Fruit fly (Drosophila melanogaster): Measurements from ENCODE around the gene smp-30.

The smp-30 gene

DNA sequence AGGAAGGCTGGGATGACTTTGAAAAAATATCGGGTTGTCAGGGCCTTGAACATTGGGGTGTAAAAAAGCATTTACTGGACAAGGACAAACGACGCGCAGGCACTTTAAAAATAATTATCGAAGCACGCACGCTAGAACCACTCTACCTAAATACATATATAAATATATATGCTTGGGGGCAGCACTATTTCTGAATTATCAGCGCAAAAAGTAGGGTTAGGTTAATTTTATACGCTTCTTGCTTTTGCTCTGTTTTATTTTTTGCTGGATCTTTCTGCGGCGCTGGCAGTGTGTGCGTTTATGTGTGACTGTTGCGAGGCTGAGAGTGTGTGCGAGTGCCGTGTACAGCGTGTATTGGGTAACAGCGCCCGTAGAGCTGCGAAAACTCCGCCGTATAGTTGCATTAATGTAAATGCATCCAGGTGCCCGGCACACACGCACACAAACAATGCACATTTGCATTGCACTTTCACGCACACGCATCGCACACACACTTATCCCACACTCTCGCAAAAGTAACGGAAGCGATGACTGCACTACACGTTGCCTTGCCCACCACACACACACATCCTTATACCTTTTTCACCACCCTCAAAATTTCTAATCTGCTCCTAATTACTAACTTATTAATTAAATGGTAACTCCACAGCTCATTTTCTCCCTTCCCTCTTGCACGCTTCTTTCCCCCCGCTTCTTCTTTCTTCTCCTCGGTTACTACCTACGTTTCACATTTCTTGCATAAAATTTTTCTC lies 11.4 kb downstream of the smp-30 start (continued):
- TF ChIP-seq Max (GFP tag; optimal IDR thresholded peaks at IDR 0.05): no peak
- peak in 1 of 2 experiments; percentile 21 for TF ChIP-seq insv (GFP tag; optimal IDR thresholded peaks at IDR 0.05)
- TF ChIP-seq CG9817 (tag; optimal IDR thresholded peaks at IDR 0.05): no peak
- no peak for TF ChIP-seq CG3281 (GFP tag; optimal IDR thresholded peaks at IDR 0.05)
- peak in 1 of 2 experiments; percentile 82 for TF ChIP-seq eve (GFP tag; optimal IDR thresholded peaks at IDR 0.05)

DNA sequence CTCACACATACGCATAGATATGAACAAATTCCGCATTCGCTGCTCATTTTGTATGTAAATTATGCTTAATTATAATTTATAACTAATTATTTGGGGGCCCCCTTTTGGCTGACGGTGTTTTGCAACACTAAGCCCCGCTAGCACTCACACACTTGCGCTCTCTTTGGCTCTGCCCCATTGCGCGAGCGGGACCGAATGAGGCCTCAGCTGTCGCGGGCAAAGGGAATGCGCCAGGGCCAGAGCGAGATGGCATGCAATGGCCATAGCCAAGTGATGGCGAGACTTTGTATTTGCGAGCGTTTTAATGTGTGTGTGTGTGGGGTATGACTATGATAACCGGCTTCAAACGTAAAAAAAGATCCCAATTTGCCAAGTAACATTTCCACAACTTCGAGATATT lies 12.0 kb downstream of the smp-30 start:
- TF ChIP-seq pho (GFP tag; optimal IDR thresholded peaks at IDR 0.05) (peak; percentile 20), CG16779 (GFP tag; IDR thresholded peaks at IDR 0.05) (peak; percentile 74), Rx (GFP tag; IDR thresholded peaks at IDR 0.05) (no peak), CG8478 (optimal IDR thresholded peaks at IDR 0.05) (peak; percentile 82), CG10543 (GFP tag; optimal IDR thresholded peaks at IDR 0.05) (peak; percentile 96), NfI (GFP tag; optimal IDR thresholded peaks at IDR 0.05) (peak; percentile 20), slbo (GFP tag; IDR thresholded peaks at IDR 0.05) (peak; percentile 42), MTF-1 (GFP tag; optimal IDR thresholded peaks at IDR 0.05; ENCODE audit: borderline replicate concordance) (peak; percentile 63), Trl (optimal IDR thresholded peaks at IDR 0.05) (peak; percentile 37 to 43), Trl (GFP tag; optimal IDR thresholded peaks at IDR 0.05) (peak; percentile 7), stwl (tag; optimal IDR thresholded peaks at IDR 0.05) (peak; percentile 34), CG9932 (GFP tag; IDR thresholded peaks at IDR 0.05) (peak; percentile 62), CG10147 (GFP tag; optimal IDR thresholded peaks at IDR 0.05) (no peak), CG3726 (GFP tag; IDR thresholded peaks at IDR 0.05) (no peak), CkIIα-i1 (GFP tag; IDR thresholded peaks at IDR 0.05) (no peak), br (optimal IDR thresholded peaks at IDR 0.05) (no peak), dmrt11E (tag; optimal IDR thresholded peaks at IDR 0.05) (no peak), CG8924 (tag; optimal IDR thresholded peaks at IDR 0.05) (peak; percentile 34), Stat92E (GFP tag; optimal IDR thresholded peaks at IDR 0.05) (peak in 1 of 3 experiments; percentile 19), MESR4 (GFP tag; optimal IDR thresholded peaks at IDR 0.05) (peak; percentile 16), cwo (GFP tag; optimal IDR thresholded peaks at IDR 0.05) (no peak), gcm (GFP tag; optimal IDR thresholded peaks at IDR 0.05) (peak; percentile 33), CG17912 (GFP tag; optimal IDR thresholded peaks at IDR 0.05) (peak; percentile 82), CG15011 (GFP tag; optimal IDR thresholded peaks at IDR 0.05) (no peak), CG17568 (GFP tag; optimal IDR thresholded peaks at IDR 0.05) (no peak), vvl (GFP tag; IDR thresholded peaks at IDR 0.05) (peak; percentile 93), CG4328 (GFP tag; optimal IDR thresholded peaks at IDR 0.05) (peak; percentile 41), Oaz (GFP tag; IDR thresholded peaks at IDR 0.05) (no peak), CG1832 (GFP tag; optimal IDR thresholded peaks at IDR 0.05) (peak; percentile 97), Mad (GFP tag; optimal IDR thresholded peaks at IDR 0.05) (no peak), CG18476 (GFP tag; optimal IDR thresholded peaks at IDR 0.05) (no peak), fd64A (GFP tag; optimal IDR thresholded peaks at IDR 0.05) (no peak), ham (GFP tag; IDR thresholded peaks at IDR 0.05) (no peak), Drgx (GFP tag; IDR thresholded peaks at IDR 0.05) (peak; percentile 62), B-H1 (GFP tag; IDR thresholded peaks at IDR 0.05) (no peak; the same call in 2 of the 3 replicates), CG17385 (GFP tag; optimal IDR thresholded peaks at IDR 0.05) (peak; percentile 10), zen2 (GFP tag; IDR thresholded peaks at IDR 0.05; ENCODE audit: partially characterized antibody) (no peak), CG4854 (GFP tag; optimal IDR thresholded peaks at IDR 0.05) (no peak), Ptx1 (GFP tag; IDR thresholded peaks at IDR 0.05) (peak; percentile 17; the same call in 1 of the 2 replicates), chinmo (GFP tag; IDR thresholded peaks at IDR 0.05; ENCODE audit: partially characterized antibody) (peak; percentile 92), Dip2 (GFP tag; IDR thresholded peaks at IDR 0.05) (no peak), CG9817 (tag; optimal IDR thresholded peaks at IDR 0.05) (no peak), chm (GFP tag; IDR thresholded peaks at IDR 0.05) (peak; percentile 62), CG6175 (GFP tag; IDR thresholded peaks at IDR 0.05) (peak; percentile 36; the same call in 1 of the 3 replicates)

All from whole organism, embryonic.